Worm (Caenorhabditis elegans): ENCODE data around the gene argk-1.

ce11 chrV:16132215-16132614 is 28.5 kb downstream of the argk-1 start:
- TF ChIP-seq ama-1 (optimal IDR thresholded peaks at IDR 0.05) = no peak
- no peak for TF ChIP-seq fax-1 (tag; optimal IDR thresholded peaks at IDR 0.05)
- TF ChIP-seq ceh-22 (tag; optimal IDR thresholded peaks at IDR 0.05) = no peak
- TF ChIP-seq fkh-10 (GFP tag; optimal IDR thresholded peaks at IDR 0.05) = no peak
- TF ChIP-seq K02D7.2 (tag; optimal IDR thresholded peaks at IDR 0.05) = no peak
- no peak for TF ChIP-seq ceh-9 (tag; optimal IDR thresholded peaks at IDR 0.05)
- no peak for TF ChIP-seq unc-86 (tag; optimal IDR thresholded peaks at IDR 0.05)
- no peak for TF ChIP-seq C08G9.2 (tag; optimal IDR thresholded peaks at IDR 0.05)
- TF ChIP-seq sdc-2 (tag; optimal IDR thresholded peaks at IDR 0.05) = no peak
- TF ChIP-seq fkh-6 (tag; optimal IDR thresholded peaks at IDR 0.05) = no peak
- no peak for TF ChIP-seq pha-4 (tag; optimal IDR thresholded peaks at IDR 0.05)
- no peak for TF ChIP-seq ceh-30 (tag; optimal IDR thresholded peaks at IDR 0.05)
- TF ChIP-seq unc-3 (GFP tag; conservative IDR thresholded peaks at IDR 0.05) = no peak
- TF ChIP-seq unc-3 (tag; optimal IDR thresholded peaks at IDR 0.05) = no peak
- no peak for TF ChIP-seq nhr-11 (tag; optimal IDR thresholded peaks at IDR 0.05)
